Fruit fly (Drosophila melanogaster) whole organism, wandering third instar larva: Measurements from ENCODE around the gene CG13243.

Source experiments
- CG9705 ChIP-seq: fragments of 200-800 bp; sonication (Bioruptor generic); optimal IDR thresholded peaks from 2 replicates; lab custom pipeline; 2018; ENCODE audit warnings: missing biosample characterization, mild to moderate bottlenecking, missing genetic modification characterization
- Hnf4 ChIP-seq: fragments of 200-800 bp; sonication (Bioruptor generic); optimal IDR thresholded peaks from 2 replicates; lab custom pipeline; 2016; ENCODE audit warnings: missing biosample characterization, mild to moderate bottlenecking, missing genetic modification characterization
- Hr83 ChIP-seq: fragments of 200-300 bp; sonication (Bioruptor generic); optimal IDR thresholded peaks from 2 replicates; lab custom pipeline; 2016; ENCODE audit warnings: missing biosample characterization, mild to moderate bottlenecking, missing genetic modification characterization, moderate library complexity; ENCODE audit not compliant: poor library complexity, severe bottlenecking
- OdsH ChIP-seq: fragments of 200-800 bp; sonication (Bioruptor generic); optimal IDR thresholded peaks from 2 replicates; lab custom pipeline; 2016; ENCODE audit warnings: missing biosample characterization, mild to moderate bottlenecking, missing genetic modification characterization
- Rel ChIP-seq, 2 experiments: fragments of 200-800 bp; sonication (Bioruptor generic) in 1 of 2; optimal IDR thresholded peaks; 2 replicates in 1 of 2; 3 replicates in 1 of 2; lab custom pipeline; 2016 to 2019; ENCODE audit warnings: mild to moderate bottlenecking in 2 of 2, missing biosample characterization in 2 of 2, missing genetic modification characterization in 2 of 2, moderate library complexity in 1 of 2
- Vsx2 ChIP-seq: fragments of 200-300, 225-300 bp; sonication (Bioruptor generic); optimal IDR thresholded peaks from 2 replicates; lab custom pipeline; 2018; ENCODE audit warnings: missing biosample characterization, missing genetic modification characterization; ENCODE audit not compliant: partially characterized antibody
- br ChIP-seq: fragments of 200-800 bp; sonication (Bioruptor generic); optimal IDR thresholded peaks from 2 replicates; lab custom pipeline; 2016; ENCODE audit warnings: missing biosample characterization, missing genetic modification characterization
- psq ChIP-seq: fragments of 200-800 bp; sonication (Bioruptor generic); optimal IDR thresholded peaks from 3 replicates; lab custom pipeline; 2017; ENCODE audit warnings: missing biosample characterization, mild to moderate bottlenecking, missing genetic modification characterization, moderate library complexity
- usp ChIP-seq: fragments of >200 bp; optimal IDR thresholded peaks from 2 replicates; lab custom pipeline; 2017; ENCODE audit warnings: missing biosample characterization, missing genetic modification characterization

DNA sequence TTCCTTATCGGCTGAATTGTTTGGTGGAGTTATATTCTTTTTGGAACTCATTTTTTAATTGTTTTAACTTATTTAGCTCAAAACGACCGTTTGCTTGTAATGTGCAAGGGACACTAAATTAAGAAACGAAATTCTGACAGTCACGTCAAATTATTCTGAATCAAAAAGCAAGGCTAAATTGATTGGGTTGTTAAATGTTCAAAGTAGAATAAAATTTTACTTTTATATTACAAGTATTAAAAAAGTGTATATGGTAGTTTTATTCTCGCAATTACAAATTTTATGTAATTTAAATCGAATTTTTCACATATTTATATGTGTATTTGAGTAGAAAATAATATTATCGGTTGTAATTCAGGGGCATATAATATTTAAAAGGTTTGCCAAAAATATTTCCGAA, 16.8 kb upstream of the CG13243 start, which contains the start of gene CG18518:
- TF ChIP-seq usp (GFP tag; lab: Kevin White, UChicago) (no peak), Vsx2 (GFP tag; lab: Kevin White, UChicago) (no peak), Hr83 (GFP tag; lab: Kevin White, UChicago) (no peak), psq (GFP tag; lab: Kevin White, UChicago) (no peak), br (GFP tag; lab: Kevin White, UChicago) (no peak), Rel (GFP tag; optimal IDR thresholded peaks at IDR 0.05; lab: Kevin White, UChicago) (no peak), Rel (tag; optimal IDR thresholded peaks at IDR 0.05; lab: Kevin White, UChicago) (no peak), OdsH (no peak), CG9705 (GFP tag; lab: Kevin White, UChicago) (no peak), Hnf4 (GFP tag; lab: Kevin White, UChicago) (no peak)
